Worm (Caenorhabditis elegans) whole organism, L1 larva: ENCODE results near the gene scc-1.
A peak's percentile ranks its signal among the peaks of the same experiment; 100 is the strongest.

Source experiments
- C04F5.9 ChIP-seq: sonication (generic microtip); optimal IDR thresholded peaks from 2 replicates; lab custom pipeline; 2016; ENCODE audit warnings: missing genetic modification characterization, missing compliant biosample characterization
- C34B4.2 ChIP-seq: sonication (generic microtip); optimal IDR thresholded peaks from 2 replicates; lab custom pipeline; 2017; ENCODE audit warnings: mild to moderate bottlenecking, missing genetic modification characterization, missing compliant biosample characterization
- ceh-8 ChIP-seq: fragments of 200-800 bp; sonication (Bioruptor generic); optimal IDR thresholded peaks from 2 replicates; lab custom pipeline; 2018; ENCODE audit warnings: mild to moderate bottlenecking, missing genetic modification characterization, moderate library complexity, missing compliant biosample characterization
- ceh-82 ChIP-seq, 3 experiments: fragments of 150-350 bp in 1 of 3; sonication (generic microtip) in 2 of 3; optimal IDR thresholded peaks; 2 replicates each; lab custom pipeline; 2014 to 2017; ENCODE audit warnings: missing biosample characterization in 3 of 3, missing genetic modification characterization in 3 of 3
- dsc-1 ChIP-seq: sonication (generic microtip); optimal IDR thresholded peaks from 2 replicates; lab custom pipeline; 2016; ENCODE audit warnings: mild to moderate bottlenecking, missing genetic modification characterization, missing compliant biosample characterization
- efl-1 ChIP-seq, 4 experiments: fragments of 150-350 bp; optimal IDR thresholded peaks in 3 of 4; peaks in 1 of 4; 1 replicate in 1 of 4; 2 replicates in 3 of 4; lab custom pipeline; 2014; ENCODE audit warnings: missing biosample characterization in 2 of 4, missing genetic modification characterization in 2 of 4, missing genetic modification reagents in 2 of 4
- efl-3 ChIP-seq: fragments of 200-800 bp; sonication (Bioruptor generic); optimal IDR thresholded peaks from 2 replicates; lab custom pipeline; 2018; ENCODE audit warnings: mild to moderate bottlenecking, missing genetic modification characterization, missing compliant biosample characterization
- egl-13 ChIP-seq: sonication (generic microtip); optimal IDR thresholded peaks from 2 replicates; lab custom pipeline; 2016; ENCODE audit warnings: missing genotype, missing genetic modification reagents, missing genetic modification characterization, missing compliant biosample characterization
- elt-2 ChIP-seq: sonication (generic microtip); optimal IDR thresholded peaks from 2 replicates; lab custom pipeline; 2016; ENCODE audit warnings: missing genetic modification characterization, mild to moderate bottlenecking, inconsistent platforms, missing compliant biosample characterization, missing genetic modification reagents
- ets-5 ChIP-seq: fragments of 200-800 bp; sonication (Bioruptor generic); IDR thresholded peaks from 2 replicates; pipeline ENCODE4 v1.3.6; 2022; ENCODE audit warnings: missing genetic modification characterization, missing compliant biosample characterization
- fkh-10 ChIP-seq: sonication (generic microtip); optimal IDR thresholded peaks from 2 replicates; lab custom pipeline; 2017; ENCODE audit warnings: missing biosample characterization, missing genetic modification reagents, missing genetic modification characterization
- fkh-4 ChIP-seq: sonication (generic microtip); optimal IDR thresholded peaks from 2 replicates; lab custom pipeline; 2016; ENCODE audit warnings: missing compliant biosample characterization, missing genetic modification characterization, borderline replicate concordance
- fkh-8 ChIP-seq: sonication (generic microtip); optimal IDR thresholded peaks from 2 replicates; lab custom pipeline; 2016; ENCODE audit warnings: mild to moderate bottlenecking, missing genetic modification characterization, missing compliant biosample characterization
- fos-1 ChIP-seq: fragments of 150-350 bp; optimal IDR thresholded peaks from 2 replicates; lab custom pipeline; 2014; ENCODE audit warnings: missing biosample characterization, missing genetic modification characterization
- hlh-4 ChIP-seq: sonication (generic microtip); optimal IDR thresholded peaks from 2 replicates; lab custom pipeline; 2016; ENCODE audit warnings: mild to moderate bottlenecking, missing genetic modification characterization, missing compliant biosample characterization
- hpl-2 ChIP-seq: fragments of 150-350 bp; optimal IDR thresholded peaks from 2 replicates; lab custom pipeline; 2014; ENCODE audit warnings: missing biosample characterization, missing genetic modification reagents, missing genetic modification characterization
- irx-1 ChIP-seq: sonication (generic microtip); optimal IDR thresholded peaks from 2 replicates; lab custom pipeline; 2016; ENCODE audit warnings: missing genetic modification characterization, missing compliant biosample characterization
- isw-1 ChIP-seq: fragments of 200-800 bp; sonication (Bioruptor generic); IDR thresholded peaks from 2 replicates; pipeline ENCODE4 v1.3.6; 2022; ENCODE audit warnings: missing genetic modification characterization, missing compliant biosample characterization
- jun-1 ChIP-seq: fragments of 150-350 bp; optimal IDR thresholded peaks from 2 replicates; lab custom pipeline; 2014; ENCODE audit warnings: missing biosample characterization, missing genetic modification reagents, missing genetic modification characterization
- lin-13 ChIP-seq: fragments of 150-350 bp; optimal IDR thresholded peaks from 2 replicates; lab custom pipeline; 2014; ENCODE audit warnings: missing biosample characterization, missing genetic modification reagents, missing genetic modification characterization
- lin-35 ChIP-seq, 2 experiments: fragments of 150-350 bp; optimal IDR thresholded peaks; 2 replicates each; lab custom pipeline; 2014; ENCODE audit warnings: missing biosample characterization in 2 of 2, missing genetic modification characterization in 2 of 2, missing genetic modification reagents in 2 of 2
- lsy-2 ChIP-seq, 2 experiments: fragments of 150-350 bp; optimal IDR thresholded peaks; 2 replicates each; lab custom pipeline; 2014; ENCODE audit warnings: missing biosample characterization in 2 of 2, missing genetic modification characterization in 2 of 2
- mdl-1 ChIP-seq, 2 experiments: fragments of 150-350 bp; optimal IDR thresholded peaks; 2 replicates each; lab custom pipeline; 2014 to 2017; ENCODE audit warnings: missing biosample characterization in 2 of 2, missing genetic modification characterization in 2 of 2, inconsistent platforms in 1 of 2
- mef-2 ChIP-seq: fragments of 150-350 bp; optimal IDR thresholded peaks from 2 replicates; lab custom pipeline; 2014; ENCODE audit warnings: missing biosample characterization, missing genetic modification characterization
- mep-1 ChIP-seq: fragments of 150-350 bp; optimal IDR thresholded peaks from 2 replicates; lab custom pipeline; 2014; ENCODE audit warnings: missing biosample characterization, missing genetic modification characterization
- nhr-12 ChIP-seq: sonication (generic microtip); optimal IDR thresholded peaks from 2 replicates; lab custom pipeline; 2017; ENCODE audit warnings: missing biosample characterization, missing genetic modification characterization
- nhr-20 ChIP-seq: sonication (generic microtip); optimal IDR thresholded peaks from 2 replicates; lab custom pipeline; 2016; ENCODE audit warnings: mild to moderate bottlenecking, missing genetic modification characterization, missing compliant biosample characterization
- nhr-28 ChIP-seq: fragments of 150-350 bp; optimal IDR thresholded peaks from 2 replicates; lab custom pipeline; 2014; ENCODE audit warnings: missing biosample characterization, missing genetic modification characterization
- nhr-71 ChIP-seq: sonication (generic microtip); optimal IDR thresholded peaks from 2 replicates; lab custom pipeline; 2016; ENCODE audit warnings: mild to moderate bottlenecking, missing genetic modification characterization, moderate library complexity, missing compliant biosample characterization
- nhr-76 ChIP-seq: sonication (generic microtip); optimal IDR thresholded peaks from 2 replicates; lab custom pipeline; 2017; ENCODE audit warnings: missing biosample characterization, missing genetic modification characterization
- nhr-77 ChIP-seq: fragments of 150-350 bp; optimal IDR thresholded peaks from 2 replicates; lab custom pipeline; 2014; ENCODE audit warnings: missing biosample characterization, missing genetic modification characterization
- nhr-84 ChIP-seq: sonication (generic microtip); optimal IDR thresholded peaks from 2 replicates; lab custom pipeline; 2017; ENCODE audit warnings: missing biosample characterization, missing genetic modification characterization
- skn-1 ChIP-seq: fragments of 150-350 bp; optimal IDR thresholded peaks from 2 replicates; lab custom pipeline; 2014; ENCODE audit warnings: missing biosample characterization, missing genetic modification characterization
- unc-130 ChIP-seq: fragments of 150-350 bp; optimal IDR thresholded peaks from 2 replicates; lab custom pipeline; 2017; ENCODE audit warnings: missing biosample characterization, missing genetic modification characterization, inconsistent platforms
- unc-30 ChIP-seq: sonication (generic microtip); optimal IDR thresholded peaks from 2 replicates; lab custom pipeline; 2017; ENCODE audit warnings: missing biosample characterization, missing genetic modification characterization
- unc-62 ChIP-seq: fragments of 150-350 bp; optimal IDR thresholded peaks from 2 replicates; lab custom pipeline; 2014; ENCODE audit warnings: missing biosample characterization, missing genetic modification reagents, missing genetic modification characterization
- unc-98 ChIP-seq: fragments of 200-800 bp; sonication (Bioruptor generic); IDR thresholded peaks from 2 replicates; pipeline ENCODE4 v1.3.6; 2022; ENCODE audit warnings: missing genetic modification characterization, missing compliant biosample characterization
- ztf-11 ChIP-seq, 2 experiments: sonication (generic microtip); optimal IDR thresholded peaks; 2 replicates each; lab custom pipeline; 2016 to 2017; ENCODE audit warnings: missing genetic modification characterization in 2 of 2, missing biosample characterization in 1 of 2, missing compliant biosample characterization in 1 of 2
- ztf-4 ChIP-seq: fragments of 150-350 bp; optimal IDR thresholded peaks from 2 replicates; lab custom pipeline; 2014; ENCODE audit warnings: missing biosample characterization, missing genetic modification characterization

Gene scc-1

ce11 chrII:4657370-4657769 lies 41.2 kb upstream of the scc-1 start:
- no peak for TF ChIP-seq hpl-2 (GFP tag; lab: Kevin White, UChicago)
- peak; percentile 80 for TF ChIP-seq elt-2 (tag; lab: Kevin White, UChicago)
- TF ChIP-seq efl-1 (optimal IDR thresholded peaks at IDR 0.05; lab: Kevin White, UChicago), result no peak
- TF ChIP-seq efl-1 (GFP tag; optimal IDR thresholded peaks at IDR 0.05 in 1 of 2; lab: Kevin White, UChicago), result peak in 1 of 2 experiments; percentile 2

ce11 chrII:4658245-4658644 lies 40.3 kb upstream of the scc-1 start:
- TF ChIP-seq dsc-1 (tag; lab: Kevin White, UChicago), result peak; percentile 91
- TF ChIP-seq mef-2, result no peak
- peak; percentile 67 for TF ChIP-seq fkh-4 (tag; lab: Kevin White, UChicago)

- no peak for TF ChIP-seq mef-2
- no peak for TF ChIP-seq fkh-10 (GFP tag; lab: Kevin White, UChicago)
- no peak for TF ChIP-seq fos-1 (tag; lab: Kevin White, UChicago)
- no peak for TF ChIP-seq irx-1
- TF ChIP-seq nhr-71 (tag; lab: Kevin White, UChicago), result no peak
- no peak for TF ChIP-seq lin-13 (GFP tag; lab: Kevin White, UChicago)
- TF ChIP-seq C04F5.9 (tag; lab: Kevin White, UChicago), result no peak
- TF ChIP-seq efl-1 (optimal IDR thresholded peaks at IDR 0.05; lab: Kevin White, UChicago), result no peak
- TF ChIP-seq efl-1 (GFP tag; optimal IDR thresholded peaks at IDR 0.05 in 1 of 2; lab: Kevin White, UChicago), result no peak
- no peak for TF ChIP-seq unc-98 (GFP tag; lab: Robert Waterston, UW)
- no peak for TF ChIP-seq nhr-12 (tag; lab: Kevin White, UChicago)
- no peak for TF ChIP-seq nhr-76 (tag; lab: Kevin White, UChicago)
- TF ChIP-seq fkh-8 (tag; lab: Kevin White, UChicago), result no peak
- no peak for TF ChIP-seq nhr-28 (tag; lab: Kevin White, UChicago)
- TF ChIP-seq nhr-84, result no peak
- no peak for TF ChIP-seq C34B4.2 (tag; lab: Kevin White, UChicago)
- no peak for TF ChIP-seq nhr-20 (tag; lab: Kevin White, UChicago)
- no peak for TF ChIP-seq unc-130 (tag; lab: Kevin White, UChicago)
- no peak for TF ChIP-seq mdl-1 (tag; optimal IDR thresholded peaks at IDR 0.05; lab: Kevin White, UChicago)
Measured at ce11 chrII:4661278-4661677, 37.2 kb upstream of the scc-1 start, which contains the start of gene T05A7.13. Gene T05A7.13 (minus strand): TSS chrII:4661378.

ce11 chrII:4663186-4663585 lies 35.3 kb upstream of the scc-1 start, which contains the start of gene T05A7.12:
Gene T05A7.12 (minus strand): TSS chrII:4663286.
- TF ChIP-seq ceh-8 (GFP tag; lab: Kevin White, UChicago) (peak; percentile 56), isw-1 (GFP tag; lab: Robert Waterston, UW) (no peak)

ce11 chrII:4665359-4665758 lies 33.2 kb upstream of the scc-1 start, which contains the start of gene T05A7.11:
Gene T05A7.11 (minus strand): TSS chrII:4665459.
- no peak for TF ChIP-seq ets-5 (GFP tag; lab: Robert Waterston, UW)
- no peak for TF ChIP-seq mep-1 (tag; lab: Kevin White, UChicago)
- no peak for TF ChIP-seq efl-1 (optimal IDR thresholded peaks at IDR 0.05; lab: Kevin White, UChicago)
- peak in 1 of 2 experiments; percentile 68 for TF ChIP-seq efl-1 (GFP tag; optimal IDR thresholded peaks at IDR 0.05 in 1 of 2; lab: Kevin White, UChicago)
- TF ChIP-seq lin-35 (GFP tag; optimal IDR thresholded peaks at IDR 0.05; lab: Kevin White, UChicago), result no peak
- TF ChIP-seq ztf-4 (tag; lab: Kevin White, UChicago), result no peak
- no peak for TF ChIP-seq unc-98 (GFP tag; lab: Robert Waterston, UW)
- TF ChIP-seq jun-1 (tag; lab: Kevin White, UChicago), result no peak
- no peak for TF ChIP-seq unc-62 (GFP tag; lab: Kevin White, UChicago)

ce11 chrII:4667572-4667971 lies 30.9 kb upstream of the scc-1 start, which contains the start of gene fut-5:
Gene fut-5 (minus strand): TSS chrII:4667672.
- TF ChIP-seq skn-1 (tag; lab: Kevin White, UChicago) (no peak), unc-30 (tag; lab: Kevin White, UChicago) (no peak), efl-3 (GFP tag; lab: Kevin White, UChicago) (no peak), hlh-4 (tag; lab: Kevin White, UChicago) (no peak), lin-35 (GFP tag; optimal IDR thresholded peaks at IDR 0.05; lab: Kevin White, UChicago) (no peak), ceh-8 (GFP tag; lab: Kevin White, UChicago) (no peak), unc-130 (tag; lab: Kevin White, UChicago) (no peak), egl-13 (tag; lab: Kevin White, UChicago) (no peak), nhr-77 (no peak), lin-13 (GFP tag; lab: Kevin White, UChicago) (no peak), mef-2 (no peak), nhr-20 (tag; lab: Kevin White, UChicago) (no peak), ztf-4 (tag; lab: Kevin White, UChicago) (no peak), ztf-11 (tag; optimal IDR thresholded peaks at IDR 0.05; lab: Kevin White, UChicago) (no peak), nhr-12 (tag; lab: Kevin White, UChicago) (no peak), nhr-76 (tag; lab: Kevin White, UChicago) (no peak), jun-1 (tag; lab: Kevin White, UChicago) (no peak), lsy-2 (tag; optimal IDR thresholded peaks at IDR 0.05; lab: Kevin White, UChicago) (no peak), ceh-82 (tag; optimal IDR thresholded peaks at IDR 0.05; lab: Kevin White, UChicago) (no peak), mep-1 (tag; lab: Kevin White, UChicago) (no peak)
- TF ChIP-seq, all 84 proteins: peak for 0
